Comparison of ENCODE assay signal across 3 fruit fly cellular contexts in genomic region chrX:13568841-13569240, dm6.
TF ChIP-seq lines count a peak whose summit lies in the region.

No protein-coding gene starts in this region.

- no peak for TF ChIP-seq CTCF in whole organism, embryonic (GFP tag; optimal IDR thresholded peaks at IDR 0.05; lab: Kevin White, UChicago)

TF ChIP-seq in whole organism, adult, 20 proteins besides CTCF, POLR2A, EP300 and RAD21:
- no peak for TF ChIP-seq CG33017 (tag; optimal IDR thresholded peaks at IDR 0.05; lab: Kevin White, UChicago)
- peak; percentile 96 for TF ChIP-seq tj (GFP tag; optimal IDR thresholded peaks at IDR 0.05; lab: Kevin White, UChicago)

TF ChIP-seq in whole organism, embryonic, 481 proteins besides CTCF, POLR2A, EP300 and RAD21:
- no peak for TF ChIP-seq dmrt11E (tag; optimal IDR thresholded peaks at IDR 0.05; lab: Kevin White, UChicago)
- peak; percentile 1 for TF ChIP-seq sens (GFP tag; lab: Kevin White, UChicago)

TF ChIP-seq in whole organism, prepupa, 60 proteins besides CTCF, POLR2A, EP300 and RAD21:
- no peak for TF ChIP-seq Sox102F (GFP tag; optimal IDR thresholded peaks at IDR 0.05; lab: Kevin White, UChicago)
- no peak for TF ChIP-seq fd85E (GFP tag; optimal IDR thresholded peaks at IDR 0.05; lab: Kevin White, UChicago)
- no peak for TF ChIP-seq eg (GFP tag; IDR thresholded peaks at IDR 0.05; lab: Robert Waterston, UW)
- TF ChIP-seq ss (GFP tag; optimal IDR thresholded peaks at IDR 0.05; lab: Kevin White, UChicago): no peak
- TF ChIP-seq CG15336 (GFP tag; IDR thresholded peaks at IDR 0.05; lab: Robert Waterston, UW): no peak
- TF ChIP-seq spab (GFP tag; optimal IDR thresholded peaks at IDR 0.05; lab: Kevin White, UChicago): no peak
- TF ChIP-seq dsx (GFP tag; optimal IDR thresholded peaks at IDR 0.05; lab: Kevin White, UChicago; ENCODE audit: poor library complexity, severe bottlenecking): peak; percentile 57
- no peak for TF ChIP-seq Eip78C (GFP tag; lab: Kevin White, UChicago)
- peak; percentile 10 for TF ChIP-seq svp (GFP tag; lab: Kevin White, UChicago)
- TF ChIP-seq CG11294 (GFP tag; IDR thresholded peaks at IDR 0.05; lab: Robert Waterston, UW): no peak
- TF ChIP-seq Eip93F (GFP tag; optimal IDR thresholded peaks at IDR 0.05; lab: Kevin White, UChicago): no peak
- TF ChIP-seq CG3919 (GFP tag; optimal IDR thresholded peaks at IDR 0.05; lab: Kevin White, UChicago): no peak
- TF ChIP-seq fd59A (GFP tag; optimal IDR thresholded peaks at IDR 0.05; lab: Kevin White, UChicago): no peak
- TF ChIP-seq CG7368 (GFP tag; optimal IDR thresholded peaks at IDR 0.05; lab: Kevin White, UChicago): no peak
